Worm (Caenorhabditis elegans): ENCODE measurements around the gene F35H10.6.

The F35H10.6 gene

ce11 chrIV:8262671-8263070 lies 37.1 kb upstream of the F35H10.6 start (continued):
- TF ChIP-seq rec-8 (tag; optimal IDR thresholded peaks at IDR 0.05) (no peak), ztf-18 (tag; optimal IDR thresholded peaks at IDR 0.05) (no peak), nfyb-1 (GFP tag; IDR thresholded peaks at IDR 0.05) (no peak), snpc-4 (GFP tag; optimal IDR thresholded peaks at IDR 0.05) (no peak), snpc-4 (tag; optimal IDR thresholded peaks at IDR 0.05) (no peak), lag-1 (GFP tag; IDR thresholded peaks at IDR 0.05) (no peak), atf-7 (tag; optimal IDR thresholded peaks at IDR 0.05) (peak; percentile 67), ets-4 (GFP tag; optimal IDR thresholded peaks at IDR 0.05) (no peak), snpc-1.1 (tag; optimal IDR thresholded peaks at IDR 0.05; ENCODE audit: insufficient read depth) (no peak), rcor-1 (GFP tag; IDR thresholded peaks at IDR 0.05) (0 out of 2 replicates have a peak, but pooled peaks have one; percentile 12), Y53G8AR.9 (GFP tag; conservative IDR thresholded peaks at IDR 0.05) (0 out of 2 replicates have a peak, but pooled peaks have one; percentile 7), attf-5 (GFP tag; optimal IDR thresholded peaks at IDR 0.05) (no peak), ekl-4 (GFP tag; IDR thresholded peaks at IDR 0.05) (no peak), ztf-26 (tag; optimal IDR thresholded peaks at IDR 0.05) (no peak), madf-3 (GFP tag; IDR thresholded peaks at IDR 0.05) (peak; percentile 60; the same call in 1 of the 2 replicates), F52B5.7 (tag; optimal IDR thresholded peaks at IDR 0.05) (no peak), aptf-2 (GFP tag; conservative IDR thresholded peaks at IDR 0.05) (no peak), snpc-3.4 (tag; optimal IDR thresholded peaks at IDR 0.05) (no peak), lsl-1 (GFP tag; optimal IDR thresholded peaks at IDR 0.05) (no peak), sdz-38 (tag; optimal IDR thresholded peaks at IDR 0.05) (no peak), F22D6.2 (tag; optimal IDR thresholded peaks at IDR 0.05) (peak; percentile 26), ztf-22 (GFP tag; optimal IDR thresholded peaks at IDR 0.05) (no peak), nhr-90 (tag; optimal IDR thresholded peaks at IDR 0.05) (peak; percentile 52), B0336.3 (GFP tag; IDR thresholded peaks at IDR 0.05) (0 out of 2 replicates have a peak, but pooled peaks have one; percentile 2), F39B2.1 (GFP tag; IDR thresholded peaks at IDR 0.05) (no peak), ceh-100 (GFP tag; IDR thresholded peaks at IDR 0.05) (no peak), mel-28 (tag; optimal IDR thresholded peaks at IDR 0.05; ENCODE audit: borderline replicate concordance) (no peak), nfya-2 (GFP tag; IDR thresholded peaks at IDR 0.05) (no peak)

ce11 chrIV:8266024-8266949 lies 33.4 kb upstream of the F35H10.6 start:
- TF ChIP-seq nfyb-1 (GFP tag; IDR thresholded peaks at IDR 0.05) = peak; percentile 45
- TF ChIP-seq F39B2.1 (GFP tag; IDR thresholded peaks at IDR 0.05) = no peak
- TF ChIP-seq lir-1 (GFP tag; conservative IDR thresholded peaks at IDR 0.05) = no peak
- TF ChIP-seq Y95B8A.8 (GFP tag; IDR thresholded peaks at IDR 0.05) = 0 out of 2 replicates have a peak, but pooled peaks have one; percentile 30
- TF ChIP-seq ceh-79 (tag; optimal IDR thresholded peaks at IDR 0.05) = no peak
- TF ChIP-seq cebp-2 (GFP tag; IDR thresholded peaks at IDR 0.05) = peak; percentile 80
- peak; percentile 90 for TF ChIP-seq repo-1 (tag; optimal IDR thresholded peaks at IDR 0.05)
- TF ChIP-seq somi-1 (GFP tag; optimal IDR thresholded peaks at IDR 0.05) = no peak
- no peak for TF ChIP-seq rec-8 (tag; optimal IDR thresholded peaks at IDR 0.05)
- TF ChIP-seq let-607 (tag; optimal IDR thresholded peaks at IDR 0.05) = no peak
- no peak for TF ChIP-seq unc-62 (GFP tag; optimal IDR thresholded peaks at IDR 0.05)
- 0 out of 2 replicates have a peak, but pooled peaks have one; percentile 43 for TF ChIP-seq attf-6 (GFP tag; IDR thresholded peaks at IDR 0.05)
- TF ChIP-seq chd-7 (tag; optimal IDR thresholded peaks at IDR 0.05) = peak; percentile 26
- TF ChIP-seq madf-3 (GFP tag; IDR thresholded peaks at IDR 0.05) = peak; percentile 72; the same call in 1 of the 2 replicates
- TF ChIP-seq sdz-38 (tag; optimal IDR thresholded peaks at IDR 0.05) = no peak
- TF ChIP-seq nhr-90 (tag; optimal IDR thresholded peaks at IDR 0.05) = peak; percentile 78
- TF ChIP-seq Y79H2A.3 (GFP tag; conservative IDR thresholded peaks at IDR 0.05) = no peak
- peak; percentile 46 for TF ChIP-seq ZK185.1 (tag; optimal IDR thresholded peaks at IDR 0.05; ENCODE audit: poor library complexity, severe bottlenecking)
- peak; percentile 67 for TF ChIP-seq B0336.3 (GFP tag; IDR thresholded peaks at IDR 0.05)
- no peak for TF ChIP-seq F57C9.4 (tag; optimal IDR thresholded peaks at IDR 0.05)
- no peak for TF ChIP-seq lin-26 (GFP tag; IDR thresholded peaks at IDR 0.05)
- TF ChIP-seq hmg-20 (GFP tag; IDR thresholded peaks at IDR 0.05) = 0 out of 2 replicates have a peak, but pooled peaks have one; percentile 15
- 0 out of 2 replicates have a peak, but pooled peaks have one; percentile 73 for TF ChIP-seq ceh-58 (GFP tag; IDR thresholded peaks at IDR 0.05)
- TF ChIP-seq F52B5.7 (tag; optimal IDR thresholded peaks at IDR 0.05) = no peak

Data from whole organism, young adult.